Worm (Caenorhabditis elegans) whole organism, L2 larva: Measurements from ENCODE around the gene algn-9.
A peak's percentile ranks its signal among the peaks of the same experiment; 100 is the strongest.

ENCODE experiments used
- C34F6.9 ChIP-seq: fragments of 150-350 bp; optimal IDR thresholded peaks from 2 replicates; lab custom pipeline; 2014; ENCODE audit warnings: missing biosample characterization, missing genetic modification characterization
- F13H6.1 ChIP-seq: sonication (generic microtip); optimal IDR thresholded peaks from 2 replicates; lab custom pipeline; 2016; ENCODE audit warnings: missing genetic modification characterization, missing compliant biosample characterization
- R02D3.7 ChIP-seq: fragments of 150-350 bp; optimal IDR thresholded peaks from 2 replicates; lab custom pipeline; 2014; ENCODE audit warnings: missing biosample characterization, missing genetic modification characterization
- Y55F3AM.14 ChIP-seq: fragments of 200-800 bp; sonication (Bioruptor generic); optimal IDR thresholded peaks from 2 replicates; lab custom pipeline; 2018; ENCODE audit warnings: mild to moderate bottlenecking, missing genetic modification characterization, missing compliant biosample characterization
- ZK546.5 ChIP-seq: sonication (generic microtip); optimal IDR thresholded peaks from 2 replicates; lab custom pipeline; 2017; ENCODE audit warnings: missing biosample characterization, missing genetic modification characterization
- alr-1 ChIP-seq: fragments of 150-350 bp; optimal IDR thresholded peaks from 2 replicates; lab custom pipeline; 2014; ENCODE audit warnings: missing biosample characterization, missing genetic modification characterization
- aly-2 ChIP-seq: fragments of 150-350 bp; optimal IDR thresholded peaks from 2 replicates; lab custom pipeline; 2014; ENCODE audit warnings: missing biosample characterization, missing genetic modification characterization
- ama-1 ChIP-seq: fragments of 150-350 bp; optimal IDR thresholded peaks from 2 replicates; lab custom pipeline; 2018; ENCODE audit warnings: inconsistent platforms
- blmp-1 ChIP-seq: sonication (generic microtip); optimal IDR thresholded peaks from 2 replicates; lab custom pipeline; 2017; ENCODE audit warnings: missing genetic modification characterization, mild to moderate bottlenecking, missing compliant biosample characterization, antibody characterized with exemption, moderate library complexity; ENCODE audit not compliant: insufficient read depth
- ceh-16 ChIP-seq: fragments of 150-350 bp; optimal IDR thresholded peaks from 2 replicates; lab custom pipeline; 2014; ENCODE audit warnings: missing biosample characterization, missing genetic modification characterization
- ceh-82 ChIP-seq: fragments of 150-350 bp; optimal IDR thresholded peaks from 2 replicates; lab custom pipeline; 2014; ENCODE audit warnings: missing biosample characterization, missing genetic modification characterization
- crh-2 ChIP-seq: sonication (generic microtip); optimal IDR thresholded peaks from 2 replicates; lab custom pipeline; 2017; ENCODE audit warnings: missing biosample characterization, missing genetic modification characterization
- dmd-4 ChIP-seq: sonication (generic microtip); optimal IDR thresholded peaks from 2 replicates; lab custom pipeline; 2017; ENCODE audit warnings: missing biosample characterization, missing genetic modification characterization
- egl-27 ChIP-seq: sonication (generic microtip); optimal IDR thresholded peaks from 3 replicates; lab custom pipeline; 2017; ENCODE audit warnings: missing biosample characterization, missing genetic modification reagents, missing genetic modification characterization
- elt-1 ChIP-seq: fragments of 150-350 bp; optimal IDR thresholded peaks from 2 replicates; lab custom pipeline; 2014; ENCODE audit warnings: missing biosample characterization, missing genetic modification characterization
- elt-3 ChIP-seq: sonication (generic microtip); optimal IDR thresholded peaks from 2 replicates; lab custom pipeline; 2017; ENCODE audit warnings: missing biosample characterization, missing genetic modification characterization
- fos-1 ChIP-seq: fragments of 150-350 bp; optimal IDR thresholded peaks from 2 replicates; lab custom pipeline; 2014; ENCODE audit warnings: missing biosample characterization, missing genetic modification characterization
- gmeb-1 ChIP-seq: fragments of 150-350 bp; optimal IDR thresholded peaks from 2 replicates; lab custom pipeline; 2014; ENCODE audit warnings: missing biosample characterization, missing genetic modification characterization
- lin-11 ChIP-seq: fragments of 150-350 bp; sonication (generic microtip); optimal IDR thresholded peaks from 2 replicates; lab custom pipeline; 2014; ENCODE audit warnings: missing biosample characterization, missing genetic modification characterization, inconsistent platforms, mixed read lengths
- lin-13 ChIP-seq: fragments of 150-350 bp; optimal IDR thresholded peaks from 2 replicates; lab custom pipeline; 2014; ENCODE audit warnings: missing biosample characterization, missing genetic modification reagents, missing genetic modification characterization
- lin-39 ChIP-seq: fragments of 150-350 bp; optimal IDR thresholded peaks from 2 replicates; lab custom pipeline; 2014; ENCODE audit warnings: missing biosample characterization, missing genetic modification reagents, missing genetic modification characterization
- lsy-2 ChIP-seq, 2 experiments: fragments of 150-350 bp in 1 of 2; sonication (generic microtip) in 1 of 2; optimal IDR thresholded peaks; 2 replicates each; lab custom pipeline; 2014 to 2017; ENCODE audit warnings: missing biosample characterization in 2 of 2, missing genetic modification characterization in 2 of 2
- mab-5 ChIP-seq: fragments of 150-350 bp; optimal IDR thresholded peaks from 2 replicates; lab custom pipeline; 2014; ENCODE audit warnings: missing biosample characterization, missing genetic modification characterization
- mbf-1 ChIP-seq: sonication (generic microtip); optimal IDR thresholded peaks from 2 replicates; lab custom pipeline; 2017; ENCODE audit warnings: missing biosample characterization, missing genetic modification characterization
- mdl-1 ChIP-seq, 2 experiments: fragments of 150-350 bp in 1 of 2; sonication (generic microtip) in 1 of 2; optimal IDR thresholded peaks; 2 replicates each; lab custom pipeline; 2017; ENCODE audit warnings: missing biosample characterization in 2 of 2, missing genetic modification characterization in 2 of 2
- nhr-10 ChIP-seq: sonication (generic microtip); optimal IDR thresholded peaks from 2 replicates; lab custom pipeline; 2017; ENCODE audit warnings: missing biosample characterization, missing genetic modification characterization
- nhr-11 ChIP-seq: fragments of 150-350 bp; optimal IDR thresholded peaks from 2 replicates; lab custom pipeline; 2014; ENCODE audit warnings: missing biosample characterization, missing genetic modification characterization
- nhr-12 ChIP-seq: fragments of 150-350 bp; optimal IDR thresholded peaks from 2 replicates; lab custom pipeline; 2014; ENCODE audit warnings: missing biosample characterization, missing genetic modification characterization
- nhr-129 ChIP-seq: fragments of 150-350 bp; optimal IDR thresholded peaks from 2 replicates; lab custom pipeline; 2014; ENCODE audit warnings: missing biosample characterization, missing genetic modification characterization
- nhr-21 ChIP-seq: fragments of 150-350 bp; optimal IDR thresholded peaks from 2 replicates; lab custom pipeline; 2014; ENCODE audit warnings: missing biosample characterization, missing genetic modification characterization
- nhr-23 ChIP-seq: fragments of 150-350 bp; optimal IDR thresholded peaks from 2 replicates; lab custom pipeline; 2014; ENCODE audit warnings: missing biosample characterization, missing genetic modification reagents, missing genetic modification characterization
- nhr-237 ChIP-seq: fragments of 150-350 bp; optimal IDR thresholded peaks from 2 replicates; lab custom pipeline; 2014; ENCODE audit warnings: missing biosample characterization, missing genetic modification characterization
- nhr-25 ChIP-seq: fragments of 150-350 bp; sonication (generic microtip); optimal IDR thresholded peaks from 3 replicates; lab custom pipeline; 2014; ENCODE audit warnings: missing biosample characterization, missing genetic modification characterization
- nhr-6 ChIP-seq: fragments of 150-350 bp; optimal IDR thresholded peaks from 2 replicates; lab custom pipeline; 2014; ENCODE audit warnings: missing biosample characterization, missing genetic modification characterization
- nhr-77 ChIP-seq: fragments of 150-350 bp; optimal IDR thresholded peaks from 2 replicates; lab custom pipeline; 2014; ENCODE audit warnings: missing biosample characterization, missing genetic modification characterization
- peb-1 ChIP-seq: fragments of 150-350 bp; optimal IDR thresholded peaks from 2 replicates; lab custom pipeline; 2014; ENCODE audit warnings: missing biosample characterization, missing genetic modification characterization
- sem-4 ChIP-seq: fragments of 150-350 bp; optimal IDR thresholded peaks from 2 replicates; lab custom pipeline; 2014; ENCODE audit warnings: missing biosample characterization, missing genetic modification reagents, missing genetic modification characterization
- skn-1 ChIP-seq: sonication (generic microtip); optimal IDR thresholded peaks from 2 replicates; lab custom pipeline; 2017; ENCODE audit warnings: missing biosample characterization, missing genetic modification characterization
- sma-3 ChIP-seq: sonication (generic microtip); optimal IDR thresholded peaks from 2 replicates; lab custom pipeline; 2016; ENCODE audit warnings: missing genetic modification reagents, missing genetic modification characterization, missing compliant biosample characterization
- sma-9 ChIP-seq, 2 experiments: fragments of 150-350 bp in 1 of 2; sonication (generic microtip) in 1 of 2; optimal IDR thresholded peaks; 2 replicates each; lab custom pipeline; 2014 to 2016; ENCODE audit warnings: missing genetic modification characterization in 2 of 2, mild to moderate bottlenecking in 1 of 2, missing biosample characterization in 1 of 2, missing compliant biosample characterization in 1 of 2, missing genetic modification reagents in 1 of 2, moderate library complexity in 1 of 2
- snpc-4 ChIP-seq: fragments of 150-350 bp; optimal IDR thresholded peaks from 2 replicates; lab custom pipeline; 2014; ENCODE audit warnings: missing biosample characterization, missing genetic modification characterization
- unc-39 ChIP-seq: fragments of 150-350 bp; optimal IDR thresholded peaks from 2 replicates; lab custom pipeline; 2014; ENCODE audit warnings: missing biosample characterization, missing genetic modification characterization
- unc-55 ChIP-seq: fragments of 150-350 bp; sonication (generic microtip); optimal IDR thresholded peaks from 3 replicates; lab custom pipeline; 2014; ENCODE audit warnings: missing biosample characterization, missing genetic modification reagents, missing genetic modification characterization
- unc-62 ChIP-seq: fragments of 150-350 bp; optimal IDR thresholded peaks from 2 replicates; lab custom pipeline; 2014; ENCODE audit warnings: missing biosample characterization, missing genetic modification reagents, missing genetic modification characterization
- zag-1 ChIP-seq: fragments of 150-350 bp; optimal IDR thresholded peaks from 2 replicates; lab custom pipeline; 2014; ENCODE audit warnings: missing biosample characterization, missing genetic modification characterization
- ztf-1 ChIP-seq: fragments of 200-800 bp; sonication (Bioruptor generic); conservative IDR thresholded peaks from 2 replicates; pipeline ENCODE4 v1.3.6; 2022; ENCODE audit warnings: missing genetic modification characterization, missing compliant biosample characterization
- ztf-11 ChIP-seq: sonication (generic microtip); optimal IDR thresholded peaks from 2 replicates; lab custom pipeline; 2017; ENCODE audit warnings: missing biosample characterization, missing genetic modification characterization
- ztf-4 ChIP-seq: fragments of 150-350 bp; optimal IDR thresholded peaks from 2 replicates; lab custom pipeline; 2014; ENCODE audit warnings: missing biosample characterization, missing genetic modification characterization

algn-9 gene

ce11 chrII:10551985-10552736 is 32.0 kb upstream of the algn-9 start:
- TF ChIP-seq snpc-4 (tag; lab: Kevin White, UChicago) (peak; percentile 61), nhr-6 (tag; lab: Kevin White, UChicago) (peak; percentile 96), sem-4 (peak; percentile 96), skn-1 (tag; lab: Kevin White, UChicago) (peak; percentile 53), ztf-1 (GFP tag; lab: Robert Waterston, UW) (no peak), mab-5 (tag; lab: Kevin White, UChicago) (peak; percentile 70), unc-55 (peak; percentile 93), aly-2 (tag; lab: Kevin White, UChicago) (no peak), peb-1 (tag; lab: Kevin White, UChicago) (no peak), gmeb-1 (tag; lab: Kevin White, UChicago) (peak; percentile 87), mdl-1 (tag; optimal IDR thresholded peaks at IDR 0.05; lab: Kevin White, UChicago) (peak; percentile 84 to 92), sma-3 (GFP tag; lab: Kevin White, UChicago) (peak; percentile 97), unc-62 (peak; percentile 61), fos-1 (tag; lab: Kevin White, UChicago) (peak; percentile 88), F13H6.1 (tag; lab: Kevin White, UChicago) (peak; percentile 95), lin-11 (tag; lab: Kevin White, UChicago) (peak; percentile 88), C34F6.9 (tag; lab: Kevin White, UChicago) (peak; percentile 98), nhr-10 (tag; lab: Kevin White, UChicago) (peak; percentile 10), ceh-16 (peak; percentile 83), Y55F3AM.14 (GFP tag; lab: Kevin White, UChicago) (peak; percentile 78), ztf-11 (tag; lab: Kevin White, UChicago) (no peak), zag-1 (tag; lab: Kevin White, UChicago) (peak; percentile 69), nhr-12 (peak; percentile 41), nhr-77 (peak; percentile 19), lsy-2 (tag; optimal IDR thresholded peaks at IDR 0.05; lab: Kevin White, UChicago) (peak; percentile 75 to 94), nhr-129 (tag; lab: Kevin White, UChicago) (peak; percentile 97), R02D3.7 (tag; lab: Kevin White, UChicago) (no peak), nhr-23 (tag; lab: Kevin White, UChicago) (no peak), nhr-11 (tag; lab: Kevin White, UChicago) (no peak), unc-39 (tag; lab: Kevin White, UChicago) (no peak), nhr-21 (tag; lab: Kevin White, UChicago) (peak; percentile 97), crh-2 (tag; lab: Kevin White, UChicago) (peak; percentile 98), ceh-82 (tag; lab: Kevin White, UChicago) (peak; percentile 1), elt-1 (no peak), ztf-4 (peak; percentile 97), elt-3 (no peak), blmp-1 (tag; lab: Kevin White, UChicago) (peak; percentile 68), ama-1 (peak; percentile 92), dmd-4 (tag; lab: Kevin White, UChicago) (no peak), sma-9 (GFP tag; optimal IDR thresholded peaks at IDR 0.05; lab: Kevin White, UChicago) (peak; percentile 98), sma-9 (tag; optimal IDR thresholded peaks at IDR 0.05; lab: Kevin White, UChicago) (no peak), mbf-1 (no peak), nhr-25 (peak; percentile 98), nhr-237 (tag; lab: Kevin White, UChicago) (no peak), lin-39 (tag; lab: Kevin White, UChicago) (no peak), lin-13 (GFP tag; lab: Kevin White, UChicago) (peak; percentile 84), ZK546.5 (tag; lab: Kevin White, UChicago) (no peak), egl-27 (tag; lab: Kevin White, UChicago) (peak; percentile 88), alr-1 (tag; lab: Kevin White, UChicago) (no peak)
